Fruit fly (Drosophila melanogaster) whole organism, larva: ENCODE measurements around the gene knk.

ENCODE experiments used
- noc ChIP-seq: fragments of 200-800 bp; sonication (Bioruptor generic); optimal IDR thresholded peaks from 3 replicates; lab custom pipeline; 2019; ENCODE audit warnings: missing biosample characterization, mild to moderate bottlenecking, missing genetic modification characterization, moderate library complexity

The knk gene

dm6 chr3R:10093252-10094030 lies 32.0 kb downstream of the knk start:
- TF ChIP-seq noc (tag; lab: Kevin White, UChicago): peak; percentile 24

- no peak for TF ChIP-seq noc (tag; lab: Kevin White, UChicago)
Observed at dm6 chr3R:10091513-10091912, 34.0 kb downstream of the knk start.

- no peak for TF ChIP-seq noc (tag; lab: Kevin White, UChicago)
Observed at dm6 chr3R:10090906-10091305, 34.6 kb downstream of the knk start.

dm6 chr3R:10089171-10089664 lies 36.2 kb downstream of the knk start:
- no peak for TF ChIP-seq noc (tag; lab: Kevin White, UChicago)

dm6 chr3R:10087206-10087927 lies 38.1 kb downstream of the knk start:
- TF ChIP-seq noc (tag; lab: Kevin White, UChicago): peak; percentile 77

dm6 chr3R:10086683-10087082 lies 38.8 kb downstream of the knk start:
- no peak for TF ChIP-seq noc (tag; lab: Kevin White, UChicago)

- TF ChIP-seq noc (tag; lab: Kevin White, UChicago): no peak
Observed at dm6 chr3R:10086222-10086621, 39.2 kb downstream of the knk start.

- TF ChIP-seq noc (tag; lab: Kevin White, UChicago): peak; percentile 93
Observed at dm6 chr3R:10084914-10085313, 40.5 kb downstream of the knk start.

dm6 chr3R:10084179-10084647 lies 41.3 kb downstream of the knk start:
- TF ChIP-seq noc (tag; lab: Kevin White, UChicago): no peak

- no peak for TF ChIP-seq noc (tag; lab: Kevin White, UChicago)
Observed at dm6 chr3R:10083077-10083476, 42.4 kb downstream of the knk start.

- no peak for TF ChIP-seq noc (tag; lab: Kevin White, UChicago)
Observed at dm6 chr3R:10082549-10083075, 42.9 kb downstream of the knk start.

dm6 chr3R:10081469-10082111 lies 43.9 kb downstream of the knk start:
- no peak for TF ChIP-seq noc (tag; lab: Kevin White, UChicago)

dm6 chr3R:10080699-10081098 lies 44.8 kb downstream of the knk start:
- TF ChIP-seq noc (tag; lab: Kevin White, UChicago): no peak

- no peak for TF ChIP-seq noc (tag; lab: Kevin White, UChicago)
Observed at dm6 chr3R:10079267-10079987, 46.0 kb downstream of the knk start.
